Fruit fly (Drosophila melanogaster) whole organism, embryonic: ENCODE results near the gene Sap30.
A peak's percentile ranks its signal among the peaks of the same experiment; 100 is the strongest.

Experiments used
- Atf6 ChIP-seq: fragments of 200-800 bp; sonication (Bioruptor generic); IDR thresholded peaks from 2 replicates; pipeline ENCODE4 v1.3.6; 2022; ENCODE audit warnings: missing biosample characterization, missing genetic modification characterization
- BtbVII ChIP-seq: fragments of 200-800 bp; sonication (Bioruptor generic); optimal IDR thresholded peaks from 3 replicates; lab custom pipeline; 2017; ENCODE audit warnings: missing biosample characterization, mild to moderate bottlenecking, missing genetic modification characterization
- CG10366 ChIP-seq: fragments of 200-800 bp; sonication (Bioruptor generic); IDR thresholded peaks from 2 replicates; pipeline ENCODE4 v1.3.6; 2022; ENCODE audit warnings: missing biosample characterization, missing genetic modification characterization
- CG10462 ChIP-seq: fragments of 200-800 bp; sonication (Bioruptor generic); optimal IDR thresholded peaks from 2 replicates; lab custom pipeline; 2016; ENCODE audit warnings: missing biosample characterization, missing genetic modification characterization
- CG12769 ChIP-seq: fragments of 200-800 bp; sonication (Bioruptor generic); optimal IDR thresholded peaks from 2 replicates; lab custom pipeline; 2019; ENCODE audit warnings: missing biosample characterization, mild to moderate bottlenecking, missing genetic modification characterization, moderate library complexity
- CG13624 ChIP-seq: fragments of 200-800 bp; sonication (Bioruptor generic); optimal IDR thresholded peaks from 2 replicates; lab custom pipeline; 2016; ENCODE audit warnings: missing biosample characterization, missing genetic modification characterization
- CG14860 ChIP-seq: fragments of 200-800 bp; sonication (Bioruptor generic); IDR thresholded peaks from 3 replicates; pipeline ENCODE4 v1.3.6; 2022; ENCODE audit warnings: missing biosample characterization, missing genetic modification characterization; ENCODE audit not compliant: partially characterized antibody
- CG15011 ChIP-seq: fragments of 200-800 bp; sonication (Bioruptor generic); optimal IDR thresholded peaks from 3 replicates; lab custom pipeline; 2018; ENCODE audit warnings: missing biosample characterization, mild to moderate bottlenecking, missing genetic modification characterization
- CG15696 ChIP-seq: fragments of 200-800 bp; sonication (Bioruptor generic); optimal IDR thresholded peaks from 2 replicates; lab custom pipeline; 2019; ENCODE audit warnings: missing biosample characterization, mild to moderate bottlenecking, missing genetic modification characterization, moderate library complexity
- CG1602 ChIP-seq: fragments of 200-800 bp; sonication (Bioruptor generic); optimal IDR thresholded peaks from 3 replicates; lab custom pipeline; 2016; ENCODE audit warnings: missing biosample characterization, missing genetic modification characterization
- CG16813 ChIP-seq: fragments of 200-800 bp; sonication (Bioruptor generic); IDR thresholded peaks from 3 replicates; pipeline ENCODE4 v1.3.6; 2022; ENCODE audit warnings: missing biosample characterization, missing genetic modification characterization; ENCODE audit not compliant: partially characterized antibody
- CG17568 ChIP-seq: fragments of 200-800 bp; sonication (Bioruptor generic); optimal IDR thresholded peaks from 2 replicates; lab custom pipeline; 2018; ENCODE audit warnings: missing biosample characterization, mild to moderate bottlenecking, missing genetic modification characterization, moderate library complexity
- CG18619 ChIP-seq: fragments of 200-800 bp; sonication (Bioruptor generic); optimal IDR thresholded peaks from 3 replicates; lab custom pipeline; 2017; ENCODE audit warnings: missing biosample characterization, mild to moderate bottlenecking, missing genetic modification characterization
- CG2116 ChIP-seq: fragments of 200-800 bp; sonication (Bioruptor generic); optimal IDR thresholded peaks from 3 replicates; lab custom pipeline; 2018; ENCODE audit warnings: missing biosample characterization, mild to moderate bottlenecking, missing genetic modification characterization
- CG2120 ChIP-seq: fragments of 200-800 bp; sonication (Bioruptor generic); optimal IDR thresholded peaks from 3 replicates; lab custom pipeline; 2016; ENCODE audit warnings: missing biosample characterization, missing genetic modification characterization
- CG2712 ChIP-seq: fragments of 200-800 bp; optimal IDR thresholded peaks from 3 replicates; lab custom pipeline; 2019; ENCODE audit warnings: missing biosample characterization, mild to moderate bottlenecking, missing genetic modification characterization, moderate library complexity
- CG3065 ChIP-seq: fragments of 200-800 bp; sonication (Bioruptor generic); optimal IDR thresholded peaks from 2 replicates; lab custom pipeline; 2016; ENCODE audit warnings: missing biosample characterization, missing genetic modification characterization
- CG8089 ChIP-seq: fragments of 200-800 bp; sonication (Bioruptor generic); optimal IDR thresholded peaks from 3 replicates; lab custom pipeline; 2016; ENCODE audit warnings: missing biosample characterization, missing genetic modification characterization
- CG8281 ChIP-seq: fragments of 200-800 bp; sonication (Bioruptor generic); optimal IDR thresholded peaks from 2 replicates; lab custom pipeline; 2018; ENCODE audit warnings: missing biosample characterization, mild to moderate bottlenecking, missing genetic modification characterization, moderate library complexity
- CG8478 ChIP-seq: fragments of >200 bp; optimal IDR thresholded peaks from 2 replicates; lab custom pipeline; 2018
- Doc2 ChIP-seq: fragments of 200-800 bp; sonication (Bioruptor generic); IDR thresholded peaks from 2 replicates; pipeline ENCODE4 v1.3.6; 2022; ENCODE audit warnings: missing biosample characterization, missing genetic modification characterization
- Doc3 ChIP-seq: fragments of 200-800 bp; sonication (Bioruptor generic); IDR thresholded peaks from 3 replicates; pipeline ENCODE4 v1.3.6; 2022; ENCODE audit warnings: missing biosample characterization, missing genetic modification characterization; ENCODE audit not compliant: partially characterized antibody
- E2f2 ChIP-seq: fragments of 200-800 bp; sonication (Bioruptor generic); IDR thresholded peaks from 2 replicates; pipeline ENCODE4 v1.3.6; 2022; ENCODE audit warnings: missing biosample characterization, missing genetic modification characterization
- ERR ChIP-seq: fragments of 200-800 bp; sonication (Bioruptor generic); optimal IDR thresholded peaks from 2 replicates; lab custom pipeline; 2016; ENCODE audit warnings: missing biosample characterization, missing genetic modification characterization
- Elba2 ChIP-seq: fragments of 200-800 bp; sonication (Bioruptor generic); optimal IDR thresholded peaks from 3 replicates; lab custom pipeline; 2016; ENCODE audit warnings: missing biosample characterization, missing genetic modification characterization
- Ets65A ChIP-seq: fragments of 200-800 bp; sonication (Bioruptor generic); peaks from one replicate; lab custom pipeline; 2016; ENCODE audit warnings: missing biosample characterization, missing genetic modification characterization
- Fer2 ChIP-seq: fragments of 200-800 bp; sonication (Bioruptor generic); optimal IDR thresholded peaks from 2 replicates; lab custom pipeline; 2018; ENCODE audit warnings: missing biosample characterization, mild to moderate bottlenecking, missing genetic modification characterization, moderate library complexity
- Hand ChIP-seq: fragments of 200-800 bp; sonication (Bioruptor generic); optimal IDR thresholded peaks from 2 replicates; lab custom pipeline; 2017; ENCODE audit warnings: mild to moderate bottlenecking, missing biosample characterization, missing genetic modification reagents, missing genetic modification characterization
- NFAT ChIP-seq: fragments of 200-800 bp; sonication (Bioruptor generic); IDR thresholded peaks from 2 replicates; pipeline ENCODE4 v1.3.6; 2022; ENCODE audit warnings: missing biosample characterization, missing genetic modification characterization
- NK7.1 ChIP-seq: fragments of 200-800 bp; sonication (Bioruptor generic); optimal IDR thresholded peaks from 3 replicates; lab custom pipeline; 2016; ENCODE audit warnings: missing biosample characterization, missing genetic modification characterization
- Neu2 ChIP-seq: fragments of 200-800 bp; sonication (Bioruptor generic); optimal IDR thresholded peaks from 3 replicates; lab custom pipeline; 2016; ENCODE audit warnings: missing biosample characterization, missing genetic modification characterization, borderline replicate concordance
- Nf-YC ChIP-seq: fragments of 200-800 bp; optimal IDR thresholded peaks from 3 replicates; lab custom pipeline; 2019; ENCODE audit warnings: missing biosample characterization, mild to moderate bottlenecking, missing genetic modification characterization, moderate library complexity
- Usf ChIP-seq: fragments of 200-800 bp; sonication (Bioruptor generic); optimal IDR thresholded peaks from 2 replicates; lab custom pipeline; 2017; ENCODE audit warnings: missing genotype, missing biosample characterization, missing genetic modification characterization
- ara ChIP-seq: fragments of 200-800 bp; sonication (Bioruptor generic); IDR thresholded peaks from 2 replicates; pipeline ENCODE4 v1.3.6; 2022; ENCODE audit warnings: missing biosample characterization, missing genetic modification characterization
- dmrt99B ChIP-seq: fragments of 200-800 bp; sonication (Bioruptor generic); optimal IDR thresholded peaks from 2 replicates; lab custom pipeline; 2018; ENCODE audit warnings: missing biosample characterization, mild to moderate bottlenecking, missing genetic modification characterization, moderate library complexity
- esg ChIP-seq: fragments of 200-800 bp; sonication (Bioruptor generic); conservative IDR thresholded peaks from 2 replicates; pipeline ENCODE4 v1.3.6; 2022; ENCODE audit warnings: missing biosample characterization, missing genetic modification characterization
- eve ChIP-seq, 2 experiments: fragments of >200 bp; optimal IDR thresholded peaks; 2 replicates each; lab custom pipeline; 2017; ENCODE audit warnings: missing biosample characterization in 2 of 2, missing genetic modification characterization in 2 of 2
- eyg ChIP-seq: fragments of 200-800 bp; sonication (Bioruptor generic); optimal IDR thresholded peaks from 3 replicates; lab custom pipeline; 2016; ENCODE audit warnings: missing biosample characterization, missing genetic modification characterization
- gfzf ChIP-seq: fragments of 200-800 bp; sonication (Bioruptor generic); optimal IDR thresholded peaks from 2 replicates; lab custom pipeline; 2016; ENCODE audit warnings: missing biosample characterization, mild to moderate bottlenecking, missing genetic modification characterization, moderate library complexity
- knrl ChIP-seq: fragments of 200-800 bp; sonication (Bioruptor generic); IDR thresholded peaks from 3 replicates; pipeline ENCODE4 v1.3.6; 2022; ENCODE audit warnings: missing biosample characterization, missing genetic modification characterization; ENCODE audit not compliant: partially characterized antibody
- lmd ChIP-seq: fragments of 200-800 bp; sonication (Bioruptor generic); IDR thresholded peaks from 2 replicates; pipeline ENCODE4 v1.3.6; 2022; ENCODE audit warnings: missing biosample characterization, missing genetic modification characterization
- oc ChIP-seq: fragments of 200-800 bp; sonication (Bioruptor generic); optimal IDR thresholded peaks from 2 replicates; lab custom pipeline; 2018; ENCODE audit warnings: missing biosample characterization, mild to moderate bottlenecking, missing genetic modification characterization, moderate library complexity
- org-1 ChIP-seq: fragments of 200-800 bp; sonication (Bioruptor generic); optimal IDR thresholded peaks from 2 replicates; lab custom pipeline; 2017; ENCODE audit warnings: missing biosample characterization, missing genetic modification characterization
- otp ChIP-seq: fragments of 200-800 bp; sonication (Bioruptor generic); IDR thresholded peaks from 3 replicates; pipeline ENCODE4, ENCODE4 v1.3.6; 2022; ENCODE audit warnings: missing biosample characterization, missing genetic modification characterization
- pfk ChIP-seq: fragments of 200-800 bp; sonication (Bioruptor generic); optimal IDR thresholded peaks from 2 replicates; lab custom pipeline; 2018; ENCODE audit warnings: missing biosample characterization, mild to moderate bottlenecking, missing genetic modification characterization, moderate library complexity
- sisA ChIP-seq: fragments of 200-800 bp; sonication (Bioruptor generic); IDR thresholded peaks from 2 replicates; pipeline ENCODE4 v1.3.6; 2022; ENCODE audit warnings: missing biosample characterization, missing genetic modification characterization
- so ChIP-seq: fragments of 200-800 bp; sonication (Bioruptor generic); IDR thresholded peaks from 3 replicates; pipeline ENCODE4 v1.3.6; 2022; ENCODE audit warnings: missing biosample characterization, missing genetic modification characterization
- sob ChIP-seq: fragments of 200-800 bp; sonication (Bioruptor generic); IDR thresholded peaks from 2 replicates; pipeline ENCODE4 v1.3.6; 2022; ENCODE audit warnings: missing biosample characterization, missing genetic modification characterization
- toy ChIP-seq: fragments of 200-800 bp; sonication (Bioruptor generic); IDR thresholded peaks from 2 replicates; pipeline ENCODE4 v1.3.6; 2022; ENCODE audit warnings: missing biosample characterization, missing genetic modification characterization
- usp ChIP-seq: fragments of >200 bp; optimal IDR thresholded peaks from 2 replicates; lab custom pipeline; 2017; ENCODE audit warnings: missing biosample characterization, missing genetic modification characterization
- wdn ChIP-seq: fragments of 200-800 bp; sonication (Bioruptor generic); IDR thresholded peaks from 2 replicates; pipeline ENCODE4 v1.3.6; 2022; ENCODE audit warnings: missing biosample characterization, missing genetic modification characterization
- zfh2 ChIP-seq: fragments of 200-800 bp; sonication (Bioruptor generic); optimal IDR thresholded peaks from 2 replicates; lab custom pipeline; 2016; ENCODE audit warnings: missing biosample characterization, missing genetic modification characterization

The Sap30 gene

DNA sequence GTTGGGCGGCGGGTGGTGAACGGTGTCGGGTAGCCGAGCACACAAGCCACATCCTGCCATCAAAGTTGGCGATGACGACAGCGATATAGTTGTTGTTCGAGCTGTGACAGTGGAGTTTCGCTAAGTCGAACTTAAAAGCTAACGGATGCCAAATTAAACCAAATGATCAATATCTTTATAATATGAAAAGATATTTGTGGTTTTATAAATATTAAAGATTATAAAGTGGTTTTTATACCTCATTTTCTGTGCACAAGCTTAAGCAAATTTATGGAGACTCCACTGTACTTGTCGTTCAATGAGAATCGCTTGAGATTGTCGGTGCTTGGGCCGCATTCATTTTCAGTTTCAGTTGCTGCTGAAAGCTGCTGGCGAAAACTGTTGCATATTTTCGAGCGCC is 35.0 kb downstream of the Sap30 start (continued):
- TF ChIP-seq CG8089 (GFP tag; lab: Kevin White, UChicago): no peak
- no peak for TF ChIP-seq wdn (GFP tag; lab: Robert Waterston, UW)
- no peak for TF ChIP-seq eyg
- TF ChIP-seq Elba2 (GFP tag; lab: Kevin White, UChicago): no peak
- TF ChIP-seq oc (tag; lab: Kevin White, UChicago): peak; percentile 33
- peak; percentile 50 for TF ChIP-seq CG10366
- peak; percentile 38 for TF ChIP-seq sisA (GFP tag; lab: Robert Waterston, UW)
- no peak for TF ChIP-seq CG15696
- TF ChIP-seq Doc2 (GFP tag; lab: Robert Waterston, UW): no peak
- 0 out of 3 replicates have a peak, but pooled peaks have one; percentile 41 for TF ChIP-seq otp (GFP tag; lab: Robert Waterston, UW)
- TF ChIP-seq eve (GFP tag; optimal IDR thresholded peaks at IDR 0.05; lab: Kevin White, UChicago): peak in 1 of 2 experiments; percentile 43
- peak; percentile 49 for TF ChIP-seq esg (GFP tag; lab: Robert Waterston, UW)
- TF ChIP-seq E2f2: peak; percentile 47; the same call in 1 of the 2 replicates
- peak; percentile 61 for TF ChIP-seq CG2712 (tag; lab: Kevin White, UChicago)
- peak; percentile 29 for TF ChIP-seq CG2120
- TF ChIP-seq CG2116: peak; percentile 13
- TF ChIP-seq knrl (GFP tag; lab: Robert Waterston, UW): no peak
- TF ChIP-seq Usf (GFP tag; lab: Kevin White, UChicago): no peak
- peak; percentile 19 for TF ChIP-seq CG12769 (tag; lab: Kevin White, UChicago)
- TF ChIP-seq zfh2 (GFP tag; lab: Kevin White, UChicago): no peak
- TF ChIP-seq CG15011: no peak
- no peak for TF ChIP-seq CG3065
- TF ChIP-seq NK7.1 (GFP tag; lab: Kevin White, UChicago): no peak
- no peak for TF ChIP-seq CG8478 (lab: Kevin White, UChicago)
- TF ChIP-seq Nf-YC (tag; lab: Kevin White, UChicago): no peak
- peak; percentile 42; the same call in 1 of the 2 replicates for TF ChIP-seq sob (GFP tag; lab: Robert Waterston, UW)
- TF ChIP-seq CG13624: no peak
- no peak for TF ChIP-seq BtbVII (GFP tag; lab: Kevin White, UChicago)
- TF ChIP-seq Hand (GFP tag; lab: Kevin White, UChicago): no peak
- TF ChIP-seq dmrt99B (tag; lab: Kevin White, UChicago): peak; percentile 70
- no peak for TF ChIP-seq gfzf (GFP tag; lab: Kevin White, UChicago)
- TF ChIP-seq usp (GFP tag; lab: Kevin White, UChicago): no peak
- TF ChIP-seq so (GFP tag; lab: Robert Waterston, UW): 0 out of 3 replicates have a peak, but pooled peaks have one; percentile 28
- no peak for TF ChIP-seq toy (GFP tag; lab: Robert Waterston, UW)
- peak; percentile 9 for TF ChIP-seq CG1602 (GFP tag; lab: Kevin White, UChicago)
- TF ChIP-seq Neu2: no peak
- no peak for TF ChIP-seq NFAT (GFP tag; lab: Robert Waterston, UW)
- no peak for TF ChIP-seq ERR (GFP tag; lab: Kevin White, UChicago)
- TF ChIP-seq CG8281 (tag; lab: Kevin White, UChicago): no peak
- TF ChIP-seq pfk (GFP tag; lab: Kevin White, UChicago): no peak
- TF ChIP-seq Doc3: no peak
- TF ChIP-seq org-1 (GFP tag; lab: Kevin White, UChicago): peak; percentile 14
- TF ChIP-seq Atf6 (GFP tag; lab: Robert Waterston, UW): peak; percentile 47; the same call in 1 of the 2 replicates
- TF ChIP-seq ara (GFP tag; lab: Robert Waterston, UW): peak; percentile 65; the same call in 1 of the 2 replicates
- no peak for TF ChIP-seq CG10462
- no peak for TF ChIP-seq CG18619 (GFP tag; lab: Kevin White, UChicago)
- TF ChIP-seq lmd: peak; percentile 58
- no peak for TF ChIP-seq Ets65A
- TF ChIP-seq CG17568 (GFP tag; lab: Kevin White, UChicago): peak; percentile 9
- no peak for TF ChIP-seq Fer2 (tag; lab: Kevin White, UChicago)
- TF ChIP-seq CG14860 (GFP tag; lab: Robert Waterston, UW): no peak
- TF ChIP-seq CG16813 (GFP tag; lab: Robert Waterston, UW): no peak
